Worm (Caenorhabditis elegans) whole organism, mixed stage, embryonic: ENCODE results near the gene Y24D9A.7.

Source experiments
- blmp-1 ChIP-seq: fragments of 150-350 bp; optimal IDR thresholded peaks from 2 replicates; lab custom pipeline; 2014; ENCODE audit warnings: missing biosample characterization, missing genetic modification characterization
- ces-1 ChIP-seq: fragments of 150-350 bp; optimal IDR thresholded peaks from 2 replicates; lab custom pipeline; 2014; ENCODE audit warnings: missing biosample characterization, missing genetic modification reagents, missing genetic modification characterization
- elt-1 ChIP-seq: sonication (generic microtip); optimal IDR thresholded peaks from 2 replicates; lab custom pipeline; 2017; ENCODE audit warnings: missing genetic modification characterization, mild to moderate bottlenecking, missing compliant biosample characterization, antibody characterized with exemption, moderate library complexity, borderline replicate concordance; ENCODE audit not compliant: insufficient read depth
- elt-3 ChIP-seq: fragments of 150-350 bp; optimal IDR thresholded peaks from 2 replicates; lab custom pipeline; 2014; ENCODE audit warnings: missing biosample characterization, missing genetic modification characterization
- lin-13 ChIP-seq: fragments of 150-350 bp; optimal IDR thresholded peaks from 2 replicates; lab custom pipeline; 2014; ENCODE audit warnings: missing biosample characterization, missing genetic modification characterization
- mep-1 ChIP-seq: fragments of 150-350 bp; optimal IDR thresholded peaks from 2 replicates; lab custom pipeline; 2017; ENCODE audit warnings: missing biosample characterization, missing genetic modification reagents, missing genetic modification characterization, inconsistent platforms
- mls-2 ChIP-seq: sonication (generic microtip); optimal IDR thresholded peaks from 2 replicates; lab custom pipeline; 2016; ENCODE audit warnings: mild to moderate bottlenecking, missing genetic modification characterization, moderate library complexity, missing compliant biosample characterization
- nhr-237 ChIP-seq: fragments of 150-350 bp; optimal IDR thresholded peaks from 2 replicates; lab custom pipeline; 2014; ENCODE audit warnings: missing biosample characterization, missing genetic modification characterization
- nhr-28 ChIP-seq: fragments of 150-350 bp; optimal IDR thresholded peaks from 2 replicates; lab custom pipeline; 2014; ENCODE audit warnings: missing biosample characterization, missing genetic modification characterization
- nhr-76 ChIP-seq: sonication (generic microtip); optimal IDR thresholded peaks from 2 replicates; lab custom pipeline; 2017; ENCODE audit warnings: missing biosample characterization, missing genetic modification characterization
- pha-4 ChIP-seq: fragments of 150-350 bp; optimal IDR thresholded peaks from 2 replicates; lab custom pipeline; 2018; ENCODE audit warnings: missing biosample characterization, missing genetic modification reagents, missing genetic modification characterization
- sem-2 ChIP-seq: fragments of 200-800 bp; sonication (Bioruptor generic); optimal IDR thresholded peaks from 2 replicates; lab custom pipeline; 2018; ENCODE audit warnings: mild to moderate bottlenecking, missing genetic modification characterization, missing compliant biosample characterization
- unc-39 ChIP-seq: fragments of 150-350 bp; optimal IDR thresholded peaks from 2 replicates; lab custom pipeline; 2014; ENCODE audit warnings: missing biosample characterization, missing genetic modification characterization
- ztf-11 ChIP-seq: fragments of 150-350 bp; optimal IDR thresholded peaks from 2 replicates; lab custom pipeline; 2014; ENCODE audit warnings: missing biosample characterization, missing genetic modification characterization

DNA sequence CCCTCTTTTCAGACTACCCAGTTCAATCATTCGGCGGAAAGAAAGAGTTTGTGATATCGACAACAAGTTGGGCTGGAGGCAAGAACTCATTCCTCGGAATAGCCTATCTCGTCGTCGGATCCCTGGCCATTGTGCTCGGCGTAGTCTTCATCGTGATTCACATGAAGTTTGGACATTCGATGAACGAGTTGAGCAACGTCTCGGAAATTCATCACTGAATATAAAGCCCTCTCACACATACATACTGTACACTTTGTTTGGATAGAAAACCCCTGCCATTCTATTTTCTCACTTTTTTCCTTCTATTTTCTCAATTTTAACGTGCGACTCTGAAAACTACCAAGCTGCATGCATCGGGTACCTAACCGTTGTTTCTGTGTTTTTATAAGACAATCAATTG, 44.5 kb upstream of the Y24D9A.7 start, which contains the start of gene R08C7.12:
- TF ChIP-seq elt-1 (tag; lab: Kevin White, UChicago), result no peak
- no peak for TF ChIP-seq ztf-11
- no peak for TF ChIP-seq unc-39 (tag; lab: Kevin White, UChicago)
- TF ChIP-seq pha-4, result no peak
- TF ChIP-seq nhr-28, result no peak
- TF ChIP-seq nhr-76 (tag; lab: Kevin White, UChicago), result no peak
- no peak for TF ChIP-seq ces-1 (GFP tag; lab: Kevin White, UChicago)
- TF ChIP-seq elt-3, result no peak
- no peak for TF ChIP-seq mep-1
- TF ChIP-seq sem-2 (GFP tag; lab: Kevin White, UChicago), result no peak
- no peak for TF ChIP-seq lin-13 (tag; lab: Kevin White, UChicago)
- no peak for TF ChIP-seq nhr-237 (tag; lab: Kevin White, UChicago)
- no peak for TF ChIP-seq blmp-1 (tag; lab: Kevin White, UChicago)
- no peak for TF ChIP-seq mls-2
